Worm (Caenorhabditis elegans): ENCODE data around the gene rme-4.

The rme-4 gene

DNA sequence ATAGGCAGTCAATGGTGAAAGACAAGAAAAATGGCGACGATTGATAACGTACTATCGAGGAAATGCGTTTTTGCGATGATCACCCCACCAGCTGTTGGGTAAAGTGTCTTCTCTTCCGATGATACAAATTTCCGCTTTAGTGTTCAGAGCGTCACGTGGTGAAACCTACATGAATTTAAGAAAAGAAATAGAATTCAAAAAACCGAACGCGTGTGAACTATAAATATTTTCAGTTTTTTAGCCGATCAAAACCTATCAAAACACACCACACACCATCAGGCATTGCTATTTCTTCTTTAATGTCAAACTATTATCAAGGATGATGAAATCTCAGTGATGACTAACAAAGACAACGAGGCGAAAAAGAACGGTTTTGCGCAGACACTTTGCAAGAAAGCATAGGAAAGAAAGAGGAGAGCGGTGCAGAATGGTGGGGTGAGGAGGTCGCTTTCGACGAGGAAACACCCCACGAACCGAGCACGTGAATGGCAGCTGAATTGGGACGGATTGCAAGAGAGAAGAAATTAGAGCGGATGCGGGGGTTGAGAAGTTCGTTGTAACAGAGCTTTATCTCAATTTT lies 47.5 kb downstream of the rme-4 start:
- peak; percentile 63 for TF ChIP-seq pqm-1 (tag; optimal IDR thresholded peaks at IDR 0.05)
- TF ChIP-seq ztf-11 (tag; optimal IDR thresholded peaks at IDR 0.05), result no peak
- TF ChIP-seq ztf-4 (tag; optimal IDR thresholded peaks at IDR 0.05), result no peak
- peak; percentile 44 for TF ChIP-seq pha-4 (tag; optimal IDR thresholded peaks at IDR 0.05)
- TF ChIP-seq elt-3 (tag; optimal IDR thresholded peaks at IDR 0.05), result peak in 1 of 3 experiments; percentile 16
- no peak for TF ChIP-seq nhr-237 (tag; optimal IDR thresholded peaks at IDR 0.05)
- no peak for TF ChIP-seq lin-15B (tag; optimal IDR thresholded peaks at IDR 0.05)
- TF ChIP-seq nhr-67 (tag; optimal IDR thresholded peaks at IDR 0.05), result no peak
- TF ChIP-seq elt-2 (tag; optimal IDR thresholded peaks at IDR 0.05), result peak; percentile 85
- TF ChIP-seq nfya-1 (tag; optimal IDR thresholded peaks at IDR 0.05; ENCODE audit: insufficient read depth), result peak; percentile 35
- TF ChIP-seq fkh-2 (tag; optimal IDR thresholded peaks at IDR 0.05), result no peak
- TF ChIP-seq ZK546.5 (tag; optimal IDR thresholded peaks at IDR 0.05), result no peak
- TF ChIP-seq lin-39 (tag; optimal IDR thresholded peaks at IDR 0.05), result peak; percentile 42
- TF ChIP-seq nhr-76 (tag; optimal IDR thresholded peaks at IDR 0.05), result no peak
- peak; percentile 31 for TF ChIP-seq nhr-43 (tag; optimal IDR thresholded peaks at IDR 0.05; ENCODE audit: poor library complexity, severe bottlenecking)
- no peak for TF ChIP-seq R02D3.7 (tag; optimal IDR thresholded peaks at IDR 0.05)
- no peak for TF ChIP-seq ceh-28 (tag; optimal IDR thresholded peaks at IDR 0.05)
- TF ChIP-seq nhr-11 (tag; optimal IDR thresholded peaks at IDR 0.05), result no peak
- TF ChIP-seq sea-2 (GFP tag; optimal IDR thresholded peaks at IDR 0.05), result no peak
- TF ChIP-seq snpc-4 (tag; optimal IDR thresholded peaks at IDR 0.05), result no peak
- peak; percentile 30 for TF ChIP-seq mdl-1 (tag; optimal IDR thresholded peaks at IDR 0.05)
- peak; percentile 42 for TF ChIP-seq nhr-25 (tag; optimal IDR thresholded peaks at IDR 0.05)
- no peak for TF ChIP-seq nhr-12 (tag; optimal IDR thresholded peaks at IDR 0.05)
- no peak for TF ChIP-seq unc-39 (tag; optimal IDR thresholded peaks at IDR 0.05)
- no peak for TF ChIP-seq elt-1 (tag; optimal IDR thresholded peaks at IDR 0.05)
- no peak for TF ChIP-seq egl-27 (tag; optimal IDR thresholded peaks at IDR 0.05)
- TF ChIP-seq lsy-12 (tag; optimal IDR thresholded peaks at IDR 0.05), result no peak
- TF ChIP-seq hmg-11 (tag; optimal IDR thresholded peaks at IDR 0.05), result no peak
- TF ChIP-seq ama-1 (optimal IDR thresholded peaks at IDR 0.05), result no peak
- no peak for TF ChIP-seq egl-5 (tag; optimal IDR thresholded peaks at IDR 0.05)
- TF ChIP-seq daf-12 (tag; optimal IDR thresholded peaks at IDR 0.05), result no peak
- TF ChIP-seq jun-1 (tag; optimal IDR thresholded peaks at IDR 0.05), result peak; percentile 14
- TF ChIP-seq ceh-82 (tag; optimal IDR thresholded peaks at IDR 0.05), result no peak
- TF ChIP-seq unc-62 (GFP tag; optimal IDR thresholded peaks at IDR 0.05), result no peak
- no peak for TF ChIP-seq zag-1 (tag; optimal IDR thresholded peaks at IDR 0.05)
- no peak for TF ChIP-seq fos-1 (tag; optimal IDR thresholded peaks at IDR 0.05)
- no peak for TF ChIP-seq ceh-9 (tag; optimal IDR thresholded peaks at IDR 0.05)
- TF ChIP-seq skn-1 (tag; optimal IDR thresholded peaks at IDR 0.05), result no peak
- TF ChIP-seq eor-1 (tag; optimal IDR thresholded peaks at IDR 0.05), result no peak
- TF ChIP-seq aly-2 (tag; optimal IDR thresholded peaks at IDR 0.05), result no peak
- peak; percentile 70 for TF ChIP-seq nhr-23 (tag; optimal IDR thresholded peaks at IDR 0.05)
- no peak for TF ChIP-seq fkh-10 (GFP tag; optimal IDR thresholded peaks at IDR 0.05)
- TF ChIP-seq tbx-2 (tag; optimal IDR thresholded peaks at IDR 0.05), result no peak
- peak; percentile 91 for TF ChIP-seq mml-1 (tag; optimal IDR thresholded peaks at IDR 0.05)

DNA sequence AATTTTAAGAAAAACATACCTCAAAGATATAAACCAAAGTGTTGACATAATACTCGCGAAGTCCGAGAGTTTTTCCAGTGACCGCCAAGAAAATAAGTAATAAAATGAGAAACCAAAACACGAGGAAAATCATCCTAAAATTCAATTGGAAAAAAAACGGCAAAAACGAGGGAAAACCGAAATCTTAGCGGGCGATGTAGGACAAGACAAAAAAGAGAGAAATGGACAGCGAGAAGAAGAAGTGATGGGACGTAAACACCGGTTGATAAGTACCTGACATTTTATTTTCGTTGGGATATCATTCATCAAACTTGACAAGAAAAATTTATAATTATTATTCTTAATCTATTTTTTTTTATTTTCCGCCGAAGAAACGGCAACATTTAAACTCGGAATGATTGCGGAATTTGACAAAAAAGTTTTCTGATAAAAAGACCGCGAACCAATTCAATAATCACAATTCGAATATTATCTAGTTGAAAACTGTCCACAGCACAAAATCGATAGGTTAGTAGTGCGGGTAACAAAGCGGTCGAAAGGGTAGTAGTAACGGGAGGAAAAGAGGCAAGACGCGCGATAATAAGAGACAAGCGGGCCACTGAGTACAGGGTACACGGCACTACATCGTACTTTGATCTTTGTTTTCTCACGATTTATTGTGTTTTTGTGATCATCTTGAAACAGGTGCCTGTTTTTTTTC lies 52.2 kb downstream of the rme-4 start, which contains the start of gene acl-5:
Gene acl-5 (minus strand): TSS at position 134 of the 700 bp plus-strand sequence.
- TF ChIP-seq ama-1 (optimal IDR thresholded peaks at IDR 0.05), result no peak
- TF ChIP-seq skn-1 (tag; optimal IDR thresholded peaks at IDR 0.05), result no peak
- no peak for TF ChIP-seq eor-1 (tag; optimal IDR thresholded peaks at IDR 0.05)
- no peak for TF ChIP-seq nfya-1 (tag; optimal IDR thresholded peaks at IDR 0.05; ENCODE audit: insufficient read depth)
- peak; percentile 75 for TF ChIP-seq elt-2 (tag; optimal IDR thresholded peaks at IDR 0.05)
- no peak for TF ChIP-seq elt-3 (tag; optimal IDR thresholded peaks at IDR 0.05)
- TF ChIP-seq ceh-82 (tag; optimal IDR thresholded peaks at IDR 0.05), result no peak
- TF ChIP-seq nhr-43 (tag; optimal IDR thresholded peaks at IDR 0.05; ENCODE audit: poor library complexity, severe bottlenecking), result no peak
- no peak for TF ChIP-seq nhr-25 (tag; optimal IDR thresholded peaks at IDR 0.05)
- no peak for TF ChIP-seq ceh-16 (tag; optimal IDR thresholded peaks at IDR 0.05)
- TF ChIP-seq ceh-28 (tag; optimal IDR thresholded peaks at IDR 0.05), result no peak
- TF ChIP-seq pqm-1 (tag; optimal IDR thresholded peaks at IDR 0.05), result peak; percentile 19

Data from whole organism, L3 larva.